Worm (Caenorhabditis elegans) whole organism, L4 larva: ENCODE measurements around the gene phf-32.

Experiments used
- F10B5.3 ChIP-seq: sonication (generic microtip); optimal IDR thresholded peaks from 2 replicates; lab custom pipeline; 2016; ENCODE audit warnings: mild to moderate bottlenecking, missing genetic modification characterization, missing compliant biosample characterization
- R02D3.7 ChIP-seq: fragments of 150-350 bp; sonication (generic microtip); optimal IDR thresholded peaks from 3 replicates; lab custom pipeline; 2014; ENCODE audit warnings: missing biosample characterization, missing genetic modification characterization
- T20F7.1 ChIP-seq: fragments of 200-800 bp; sonication (Bioruptor generic); optimal IDR thresholded peaks from 2 replicates; lab custom pipeline; 2018; ENCODE audit warnings: mild to moderate bottlenecking, missing genetic modification characterization, missing compliant biosample characterization
- T26A8.4 ChIP-seq: fragments of 200-800 bp; sonication (Bioruptor generic); IDR thresholded peaks from 2 replicates; pipeline ENCODE4 v1.3.6; 2022; ENCODE audit warnings: missing genetic modification characterization, missing compliant biosample characterization
- ZK337.2 ChIP-seq: fragments of 200-800 bp; sonication (Bioruptor generic); IDR thresholded peaks from 2 replicates; pipeline ENCODE4 v1.3.6; 2022; ENCODE audit warnings: missing genetic modification reagents, missing genetic modification characterization, missing compliant biosample characterization
- ZK546.5 ChIP-seq, 2 experiments: sonication (generic microtip); optimal IDR thresholded peaks; 2 replicates each; lab custom pipeline; 2017; ENCODE audit warnings: missing biosample characterization in 2 of 2, missing genetic modification characterization in 2 of 2
- aha-1 ChIP-seq: fragments of 150-350 bp; peaks from one replicate; lab custom pipeline; 2014; ENCODE audit warnings: missing biosample characterization, missing genetic modification characterization
- arid-1 ChIP-seq: fragments of 200-800 bp; sonication (Bioruptor generic); conservative IDR thresholded peaks from 2 replicates; pipeline ENCODE4 v1.3.6; 2022; ENCODE audit warnings: missing genetic modification reagents, missing genetic modification characterization, missing compliant biosample characterization
- ceh-32 ChIP-seq: sonication (generic microtip); optimal IDR thresholded peaks from 2 replicates; lab custom pipeline; 2016; ENCODE audit warnings: mild to moderate bottlenecking, missing genetic modification characterization, missing compliant biosample characterization; ENCODE audit not compliant: poor library complexity
- cey-2 ChIP-seq: sonication (generic microtip); optimal IDR thresholded peaks from 3 replicates; lab custom pipeline; 2017; ENCODE audit warnings: missing genetic modification characterization, mild to moderate bottlenecking, missing compliant biosample characterization, antibody characterized with exemption, borderline replicate concordance; ENCODE audit not compliant: insufficient read depth
- daf-8 ChIP-seq: fragments of 200-800 bp; sonication (Bioruptor generic); IDR thresholded peaks from 2 replicates; pipeline ENCODE4 v1.3.6; 2022; ENCODE audit warnings: missing genetic modification characterization, missing compliant biosample characterization
- duxl-1 ChIP-seq: sonication (generic microtip); optimal IDR thresholded peaks from 2 replicates; lab custom pipeline; 2016; ENCODE audit warnings: mild to moderate bottlenecking, missing genetic modification characterization, moderate library complexity, missing compliant biosample characterization; ENCODE audit not compliant: poor library complexity
- dve-1 ChIP-seq: sonication (generic microtip); optimal IDR thresholded peaks from 2 replicates; lab custom pipeline; 2017; ENCODE audit warnings: antibody characterized with exemption, mild to moderate bottlenecking, missing genetic modification characterization, missing compliant biosample characterization; ENCODE audit not compliant: insufficient read depth
- egl-43 ChIP-seq: fragments of 200-800 bp; sonication (Bioruptor generic); IDR thresholded peaks from 2 replicates; pipeline ENCODE4 v1.3.6; 2022; ENCODE audit warnings: missing genetic modification reagents, missing genetic modification characterization, missing compliant biosample characterization
- fkh-10 ChIP-seq: fragments of 150-350 bp; optimal IDR thresholded peaks from 2 replicates; lab custom pipeline; 2014; ENCODE audit warnings: missing biosample characterization, missing genetic modification reagents, missing genetic modification characterization
- gei-8 ChIP-seq: fragments of 200-800 bp; sonication (Bioruptor generic); optimal IDR thresholded peaks from 2 replicates; lab custom pipeline; 2018; ENCODE audit warnings: mild to moderate bottlenecking, missing genetic modification characterization, missing compliant biosample characterization
- hmg-1.1 ChIP-seq: fragments of 200-800 bp; sonication (Bioruptor generic); IDR thresholded peaks from 2 replicates; pipeline ENCODE4 v1.3.6; 2022; ENCODE audit warnings: missing genetic modification reagents, missing genetic modification characterization, missing compliant biosample characterization
- lin-29 ChIP-seq: fragments of 200-800 bp; sonication (Bioruptor generic); IDR thresholded peaks from 2 replicates; pipeline ENCODE4 v1.3.6; 2022; ENCODE audit warnings: missing genetic modification reagents, missing genetic modification characterization, missing compliant biosample characterization
- lir-3 ChIP-seq: sonication (generic microtip); optimal IDR thresholded peaks from 2 replicates; lab custom pipeline; 2016; ENCODE audit warnings: mild to moderate bottlenecking, missing genetic modification characterization, missing compliant biosample characterization
- lsy-2 ChIP-seq, 2 experiments: fragments of 150-350 bp in 1 of 2; sonication (generic microtip) in 1 of 2; optimal IDR thresholded peaks; 2 replicates each; lab custom pipeline; 2014 to 2017; ENCODE audit warnings: missing biosample characterization in 2 of 2, missing genetic modification characterization in 2 of 2
- mdt-29 ChIP-seq: fragments of 200-800 bp; sonication (Bioruptor generic); IDR thresholded peaks from 2 replicates; pipeline ENCODE4 v1.3.6; 2022; ENCODE audit warnings: missing genetic modification reagents, missing genetic modification characterization, missing compliant biosample characterization
- mes-2 ChIP-seq: sonication (generic microtip); optimal IDR thresholded peaks from 2 replicates; lab custom pipeline; 2016; ENCODE audit warnings: missing genotype, mild to moderate bottlenecking, missing genetic modification characterization, missing compliant biosample characterization; ENCODE audit not compliant: poor library complexity, severe bottlenecking
- mxl-2 ChIP-seq: fragments of 200-800 bp; sonication (Bioruptor generic); conservative IDR thresholded peaks from 2 replicates; pipeline ENCODE4 v1.3.6; 2022; ENCODE audit warnings: missing genetic modification reagents, missing genetic modification characterization, missing compliant biosample characterization
- mxl-3 ChIP-seq: fragments of 200-800 bp; sonication (Bioruptor generic); optimal IDR thresholded peaks from 2 replicates; lab custom pipeline; 2018; ENCODE audit warnings: mild to moderate bottlenecking, missing genetic modification characterization, missing compliant biosample characterization
- nhr-111 ChIP-seq: fragments of 200-800 bp; sonication (Bioruptor generic); optimal IDR thresholded peaks from 2 replicates; lab custom pipeline; 2018; ENCODE audit warnings: mild to moderate bottlenecking, missing genetic modification characterization, missing compliant biosample characterization
- nhr-28 ChIP-seq: fragments of 150-350 bp; optimal IDR thresholded peaks from 2 replicates; lab custom pipeline; 2014; ENCODE audit warnings: missing biosample characterization, missing genetic modification characterization
- php-3 ChIP-seq: fragments of 200-800 bp; sonication (Bioruptor generic); IDR thresholded peaks from 2 replicates; pipeline ENCODE4 v1.3.6; 2022; ENCODE audit warnings: missing genetic modification reagents, missing genetic modification characterization, missing compliant biosample characterization
- sdz-12 ChIP-seq: fragments of 200-800 bp; sonication (Bioruptor generic); optimal IDR thresholded peaks from 2 replicates; lab custom pipeline; 2018; ENCODE audit warnings: mild to moderate bottlenecking, missing genetic modification characterization, missing compliant biosample characterization
- snpc-4 ChIP-seq: fragments of 150-350 bp; optimal IDR thresholded peaks from 2 replicates; lab custom pipeline; 2014; ENCODE audit warnings: missing biosample characterization, missing genetic modification characterization
- unc-62 ChIP-seq, 3 experiments: fragments of 150-350 bp in 1 of 3; sonication (generic microtip); optimal IDR thresholded peaks in 2 of 3; peaks in 1 of 3; 1 replicate in 1 of 3; 2 replicates in 2 of 3; lab custom pipeline; 2014 to 2017; ENCODE audit warnings: missing biosample characterization in 3 of 3, missing genetic modification characterization in 3 of 3, missing genetic modification reagents in 3 of 3, missing genotype in 1 of 3

phf-32 gene

ce11 chrX:12290539-12290938 lies 16.1 kb upstream of the phf-32 start, which contains the start of gene C04B4.4:
Gene C04B4.4 (plus strand): TSS chrX:12290839.
- TF ChIP-seq ceh-32 (tag; lab: Kevin White, UChicago) (no peak), fkh-10 (GFP tag; lab: Kevin White, UChicago) (no peak), dve-1 (tag; lab: Kevin White, UChicago) (no peak), php-3 (GFP tag; lab: Robert Waterston, UW) (no peak), mxl-2 (GFP tag; lab: Robert Waterston, UW) (no peak), mes-2 (no peak), ZK337.2 (GFP tag; lab: Robert Waterston, UW) (no peak), mxl-3 (GFP tag; lab: Kevin White, UChicago) (no peak), sdz-12 (GFP tag; lab: Kevin White, UChicago) (no peak), daf-8 (GFP tag; lab: Robert Waterston, UW) (no peak), egl-43 (GFP tag; lab: Robert Waterston, UW) (no peak), gei-8 (GFP tag; lab: Kevin White, UChicago) (no peak), T26A8.4 (no peak), aha-1 (tag; lab: Kevin White, UChicago) (no peak), arid-1 (GFP tag; lab: Robert Waterston, UW) (no peak), mdt-29 (no peak)
- TF ChIP-seq, all 104 proteins: peak for 0

ce11 chrX:12294263-12294662 lies 12.4 kb upstream of the phf-32 start, which contains the start of gene W06D11.1:
Gene W06D11.1 (plus strand): TSS chrX:12294563.
- TF ChIP-seq dve-1 (tag; lab: Kevin White, UChicago) (no peak), unc-62 (GFP tag; optimal IDR thresholded peaks at IDR 0.05 in 1 of 2; lab: Kevin White, UChicago) (peak in 1 of 2 experiments; percentile 61), unc-62 (tag; optimal IDR thresholded peaks at IDR 0.05; lab: Kevin White, UChicago) (no peak)

ce11 chrX:12296392-12296791 lies 10.3 kb upstream of the phf-32 start, which contains the start of gene W06D11.2:
Gene W06D11.2 (minus strand): TSS chrX:12296730.
- TF ChIP-seq unc-62 (GFP tag; optimal IDR thresholded peaks at IDR 0.05 in 1 of 2; lab: Kevin White, UChicago) (peak in 1 of 2 experiments; percentile 96), unc-62 (tag; optimal IDR thresholded peaks at IDR 0.05; lab: Kevin White, UChicago) (no peak), duxl-1 (tag; lab: Kevin White, UChicago) (no peak)

- no peak for TF ChIP-seq hmg-1.1 (GFP tag; lab: Robert Waterston, UW)
- TF ChIP-seq cey-2 (tag; lab: Kevin White, UChicago): no peak
- TF ChIP-seq lir-3 (tag; lab: Kevin White, UChicago): no peak
- TF ChIP-seq T20F7.1 (GFP tag; lab: Kevin White, UChicago): no peak
- TF ChIP-seq lin-29 (GFP tag; lab: Robert Waterston, UW): no peak
- no peak for TF ChIP-seq F10B5.3 (tag; lab: Kevin White, UChicago)
- TF ChIP-seq R02D3.7 (tag; lab: Kevin White, UChicago): no peak
- TF ChIP-seq mxl-2 (GFP tag; lab: Robert Waterston, UW): no peak
- no peak for TF ChIP-seq nhr-28 (tag; lab: Kevin White, UChicago)
- no peak for TF ChIP-seq fkh-10 (GFP tag; lab: Kevin White, UChicago)
- no peak for TF ChIP-seq unc-62 (GFP tag; optimal IDR thresholded peaks at IDR 0.05 in 1 of 2; lab: Kevin White, UChicago)
- TF ChIP-seq unc-62 (tag; optimal IDR thresholded peaks at IDR 0.05; lab: Kevin White, UChicago): no peak
- no peak for TF ChIP-seq lsy-2 (tag; optimal IDR thresholded peaks at IDR 0.05; lab: Kevin White, UChicago)
- no peak for TF ChIP-seq ZK546.5 (tag; optimal IDR thresholded peaks at IDR 0.05; lab: Kevin White, UChicago)
Measured at ce11 chrX:12298324-12298723, 8.3 kb upstream of the phf-32 start, which contains the start of gene W06D11.3. Gene W06D11.3 (plus strand): TSS chrX:12298683.

ce11 chrX:12299834-12300233 lies 6.8 kb upstream of the phf-32 start, which contains the start of gene W06D11.5:
Gene W06D11.5 (plus strand): TSS chrX:12300134.
- TF ChIP-seq duxl-1 (tag; lab: Kevin White, UChicago) (no peak), nhr-111 (GFP tag; lab: Kevin White, UChicago) (no peak), snpc-4 (tag; lab: Kevin White, UChicago) (no peak)
